Fruit fly (Drosophila melanogaster) S2 (cell line): ENCODE measurements around the gene CG11436.

Experiments
- CG8478 ChIP-seq: fragments of >200 bp; optimal IDR thresholded peaks from 2 replicates; lab custom pipeline; 2018
- CTCF ChIP-seq, 2 experiments: fragments of >200 bp; optimal IDR thresholded peaks; 2 replicates each; lab custom pipeline; 2018

Gene CG11436

dm6 chrX:4503542-4503941, 48.1 kb downstream of the CG11436 start:
- TF ChIP-seq CTCF (optimal IDR thresholded peaks at IDR 0.05; lab: Kevin White, UChicago), result no peak
- no peak for TF ChIP-seq CG8478
